Worm (Caenorhabditis elegans): Measurements from ENCODE around the gene C09G9.8.

DNA sequence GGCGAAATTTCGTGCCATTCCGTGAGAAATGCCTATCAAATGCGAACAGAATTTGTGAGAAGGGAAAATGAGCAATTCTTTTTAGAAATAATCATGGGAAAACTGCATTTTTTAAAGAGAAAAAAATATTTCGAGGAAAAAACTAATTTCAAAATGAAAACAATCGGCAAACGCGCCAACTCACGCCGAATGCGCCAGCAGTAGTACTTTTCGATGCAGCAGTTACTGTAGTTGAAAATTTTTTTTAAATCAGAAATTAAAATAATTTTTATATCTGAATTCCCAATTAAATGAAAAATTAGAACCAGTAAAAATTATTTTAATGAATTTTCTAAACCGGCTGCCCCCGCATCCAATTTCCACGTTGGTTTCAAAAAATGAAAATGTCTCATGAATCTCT is 42.1 kb downstream of the C09G9.8 start:
- TF ChIP-seq flt-1 (GFP tag; IDR thresholded peaks at IDR 0.05): no peak
- TF ChIP-seq ama-1 (optimal IDR thresholded peaks at IDR 0.05): no peak
- TF ChIP-seq hmbx-1 (tag; optimal IDR thresholded peaks at IDR 0.05): no peak
- no peak for TF ChIP-seq hmg-4 (GFP tag; optimal IDR thresholded peaks at IDR 0.05)
- no peak for TF ChIP-seq sea-1 (GFP tag; conservative IDR thresholded peaks at IDR 0.05)
- TF ChIP-seq hnd-1 (tag; optimal IDR thresholded peaks at IDR 0.05): no peak
- no peak for TF ChIP-seq tbx-37 (GFP tag; conservative IDR thresholded peaks at IDR 0.05)
- no peak for TF ChIP-seq B0310.2 (tag; optimal IDR thresholded peaks at IDR 0.05)
